Worm (Caenorhabditis elegans): ENCODE data around the gene C02E7.7.

ce11 chrV:4964020-4964635, 45.8 kb upstream of the C02E7.7 start:
- TF ChIP-seq vab-7 (GFP tag; IDR thresholded peaks at IDR 0.05) (no peak), unc-130 (GFP tag; optimal IDR thresholded peaks at IDR 0.05) (no peak), lsy-2 (tag; optimal IDR thresholded peaks at IDR 0.05) (no peak), zag-1 (tag; optimal IDR thresholded peaks at IDR 0.05) (no peak), aly-2 (tag; optimal IDR thresholded peaks at IDR 0.05) (no peak), aha-1 (tag) (no peak), snpc-4 (tag; optimal IDR thresholded peaks at IDR 0.05) (no peak)
